Fruit fly (Drosophila melanogaster) whole organism, embryonic: ENCODE results near the gene Rab18.
A peak's percentile ranks its signal among the peaks of the same experiment; 100 is the strongest.

Experiments
- Awh ChIP-seq: fragments of 200-800 bp; sonication (Bioruptor generic); IDR thresholded peaks from 2 replicates; pipeline ENCODE4, ENCODE4 v1.3.6; 2022; ENCODE audit warnings: missing biosample characterization, missing genetic modification characterization
- BEAF-32 ChIP-seq: fragments of 200-800 bp; sonication (Bioruptor generic); optimal IDR thresholded peaks from 3 replicates; lab custom pipeline; 2017; ENCODE audit warnings: missing biosample characterization, missing genetic modification characterization, mild to moderate bottlenecking, moderate library complexity, missing genetic modification reagents
- CG1024 ChIP-seq: fragments of 200-800 bp; sonication (Bioruptor generic); IDR thresholded peaks from 2 replicates; pipeline ENCODE4 v1.3.6; 2022; ENCODE audit warnings: missing biosample characterization, missing genetic modification characterization
- CG10274 ChIP-seq: fragments of 200-800 bp; sonication (Bioruptor generic); optimal IDR thresholded peaks from 3 replicates; lab custom pipeline; 2017; ENCODE audit warnings: missing biosample characterization, mild to moderate bottlenecking, missing genetic modification characterization
- CG10431 ChIP-seq: fragments of 200-800 bp; sonication (Bioruptor generic); optimal IDR thresholded peaks from 3 replicates; lab custom pipeline; 2018; ENCODE audit warnings: missing biosample characterization, mild to moderate bottlenecking, missing genetic modification characterization
- CG12104 ChIP-seq: fragments of 200-800 bp; sonication (Bioruptor generic); optimal IDR thresholded peaks from 3 replicates; lab custom pipeline; 2016; ENCODE audit warnings: missing biosample characterization, missing genetic modification characterization
- CG12219 ChIP-seq: fragments of 200-800 bp; sonication (Bioruptor generic); optimal IDR thresholded peaks from 3 replicates; lab custom pipeline; 2018; ENCODE audit warnings: missing biosample characterization, mild to moderate bottlenecking, missing genetic modification characterization
- CG13775 ChIP-seq: fragments of 200-800 bp; sonication (Bioruptor generic); optimal IDR thresholded peaks from 3 replicates; lab custom pipeline; 2017; ENCODE audit warnings: missing biosample characterization, mild to moderate bottlenecking, missing genetic modification characterization
- CG17829 ChIP-seq: fragments of 200-800 bp; optimal IDR thresholded peaks from 2 replicates; lab custom pipeline; 2019; ENCODE audit warnings: missing biosample characterization, mild to moderate bottlenecking, missing genetic modification characterization, moderate library complexity
- CG2678 ChIP-seq: fragments of 200-800 bp; sonication (Bioruptor generic); optimal IDR thresholded peaks from 3 replicates; lab custom pipeline; 2019; ENCODE audit warnings: missing biosample characterization, mild to moderate bottlenecking, missing genetic modification characterization, moderate library complexity
- CG2889 ChIP-seq: fragments of 200-800 bp; sonication (Bioruptor generic); IDR thresholded peaks from 3 replicates; pipeline ENCODE4 v1.3.6; 2022; ENCODE audit warnings: missing biosample characterization, missing genetic modification characterization
- CG30020 ChIP-seq: fragments of 200-800 bp; optimal IDR thresholded peaks from 2 replicates; lab custom pipeline; 2019; ENCODE audit warnings: missing biosample characterization, mild to moderate bottlenecking, missing genetic modification characterization, moderate library complexity
- CG33213 ChIP-seq: fragments of 200-800 bp; sonication (Bioruptor generic); optimal IDR thresholded peaks from 3 replicates; lab custom pipeline; 2016; ENCODE audit warnings: missing biosample characterization, missing genetic modification characterization
- CG3407 ChIP-seq: fragments of 200-800 bp; sonication (Bioruptor generic); optimal IDR thresholded peaks from 2 replicates; lab custom pipeline; 2018; ENCODE audit warnings: missing biosample characterization, mild to moderate bottlenecking, missing genetic modification characterization
- CG4282 ChIP-seq: fragments of 200-800 bp; sonication (Bioruptor generic); optimal IDR thresholded peaks from 2 replicates; lab custom pipeline; 2016; ENCODE audit warnings: missing biosample characterization, missing genetic modification characterization
- CG7745 ChIP-seq: fragments of 200-800 bp; sonication (Bioruptor generic); optimal IDR thresholded peaks from 2 replicates; lab custom pipeline; 2018; ENCODE audit warnings: missing biosample characterization, mild to moderate bottlenecking, missing genetic modification characterization, moderate library complexity
- CG7839 ChIP-seq: fragments of 200-800 bp; sonication (Bioruptor generic); optimal IDR thresholded peaks from 3 replicates; lab custom pipeline; 2018; ENCODE audit warnings: missing biosample characterization, mild to moderate bottlenecking, missing genetic modification characterization, moderate library complexity
- CG9932 ChIP-seq: fragments of 200-800 bp; sonication (Bioruptor generic); IDR thresholded peaks from 2 replicates; pipeline ENCODE4 v1.3.6; 2022; ENCODE audit warnings: missing biosample characterization, missing genetic modification characterization
- CTCF ChIP-seq: fragments of 200-800 bp; sonication (Bioruptor generic); optimal IDR thresholded peaks from 2 replicates; lab custom pipeline; 2017; ENCODE audit warnings: missing biosample characterization, mild to moderate bottlenecking, missing genetic modification characterization, moderate library complexity
- Doc2 ChIP-seq: fragments of 200-800 bp; sonication (Bioruptor generic); IDR thresholded peaks from 2 replicates; pipeline ENCODE4 v1.3.6; 2022; ENCODE audit warnings: missing biosample characterization, missing genetic modification characterization
- Fer3 ChIP-seq: fragments of 200-800 bp; sonication (Bioruptor generic); optimal IDR thresholded peaks from 2 replicates; lab custom pipeline; 2018; ENCODE audit warnings: missing biosample characterization, mild to moderate bottlenecking, missing genetic modification characterization, moderate library complexity
- Hey ChIP-seq: fragments of 200-800 bp; sonication (Bioruptor generic); optimal IDR thresholded peaks from 3 replicates; lab custom pipeline; 2018; ENCODE audit warnings: missing biosample characterization, mild to moderate bottlenecking, missing genetic modification characterization
- Hr78 ChIP-seq, 2 experiments: fragments of 200-800 bp in 1 of 2; fragments of >200 bp in 1 of 2; sonication (Bioruptor generic) in 1 of 2; optimal IDR thresholded peaks; 2 replicates each; lab custom pipeline; 2017 to 2019; ENCODE audit warnings: missing biosample characterization in 2 of 2, missing genetic modification characterization in 2 of 2, mild to moderate bottlenecking in 1 of 2, moderate library complexity in 1 of 2
- Med ChIP-seq: fragments of 200-800 bp; sonication (Bioruptor generic); peaks from one replicate; lab custom pipeline; 2016; ENCODE audit warnings: missing biosample characterization, missing genetic modification characterization, mild to moderate bottlenecking, inconsistent platforms, moderate library complexity
- PHDP ChIP-seq: fragments of 200-800 bp; sonication (Bioruptor generic); optimal IDR thresholded peaks from 3 replicates; lab custom pipeline; 2018; ENCODE audit warnings: missing biosample characterization, mild to moderate bottlenecking, missing genetic modification characterization, moderate library complexity
- Ravus ChIP-seq: fragments of 200-800 bp; sonication (Bioruptor generic); IDR thresholded peaks from 2 replicates; pipeline ENCODE4 v1.3.6; 2022; ENCODE audit warnings: missing biosample characterization, missing genetic modification characterization
- Rfx ChIP-seq: fragments of 200-800 bp; sonication (Bioruptor generic); IDR thresholded peaks from 2 replicates; pipeline ENCODE4 v1.3.6; 2022; ENCODE audit warnings: missing biosample characterization, missing genetic modification characterization
- Scr ChIP-seq: fragments of 200-800 bp; sonication (Bioruptor generic); IDR thresholded peaks from 2 replicates; pipeline ENCODE4 v1.3.6; 2022; ENCODE audit warnings: missing biosample characterization, missing genetic modification characterization; ENCODE audit not compliant: partially characterized antibody
- Sox100B ChIP-seq: fragments of 200-800 bp; sonication (Bioruptor generic); optimal IDR thresholded peaks from 3 replicates; lab custom pipeline; 2018; ENCODE audit warnings: missing biosample characterization, mild to moderate bottlenecking, missing genetic modification characterization
- YL-1 ChIP-seq: fragments of 200-800 bp; sonication (Bioruptor generic); optimal IDR thresholded peaks from 3 replicates; lab custom pipeline; 2017; ENCODE audit warnings: missing biosample characterization, mild to moderate bottlenecking, missing genetic modification characterization
- ac ChIP-seq: fragments of 200-800 bp; sonication (Bioruptor generic); optimal IDR thresholded peaks from 3 replicates; lab custom pipeline; 2017; ENCODE audit warnings: missing biosample characterization, mild to moderate bottlenecking, missing genetic modification characterization
- amos ChIP-seq: fragments of 200-800 bp; sonication (Bioruptor generic); IDR thresholded peaks from 2 replicates; pipeline ENCODE4 v1.3.6; 2022; ENCODE audit warnings: missing biosample characterization, missing genetic modification characterization; ENCODE audit not compliant: partially characterized antibody
- bowl ChIP-seq: fragments of 200-800 bp; sonication (Bioruptor generic); IDR thresholded peaks from 2 replicates; pipeline ENCODE4 v1.3.6; 2022; ENCODE audit warnings: missing biosample characterization, missing genetic modification characterization
- btn ChIP-seq: fragments of 200-800 bp; sonication (Bioruptor generic); optimal IDR thresholded peaks from 2 replicates; lab custom pipeline; 2016; ENCODE audit warnings: missing biosample characterization, missing genetic modification characterization
- corto ChIP-seq: fragments of 200-800 bp; sonication (Bioruptor generic); optimal IDR thresholded peaks from 2 replicates; lab custom pipeline; 2016; ENCODE audit warnings: missing biosample characterization, mild to moderate bottlenecking, missing genetic modification characterization, moderate library complexity
- da ChIP-seq: fragments of 200-800 bp; sonication (Bioruptor generic); optimal IDR thresholded peaks from 2 replicates; lab custom pipeline; 2016; ENCODE audit warnings: missing biosample characterization, missing genetic modification characterization
- dpn ChIP-seq, 2 experiments: fragments of 200-800 bp; sonication (Bioruptor generic); optimal IDR thresholded peaks; 3 replicates each; lab custom pipeline; 2016; ENCODE audit warnings: missing biosample characterization in 2 of 2, missing genetic modification characterization in 2 of 2
- gcm2 ChIP-seq: fragments of 200-800 bp; sonication (Bioruptor generic); optimal IDR thresholded peaks from 2 replicates; lab custom pipeline; 2016; ENCODE audit warnings: missing biosample characterization, missing genetic modification characterization
- grn ChIP-seq: fragments of 200-800 bp; sonication (Bioruptor generic); optimal IDR thresholded peaks from 3 replicates; lab custom pipeline; 2017; ENCODE audit warnings: missing biosample characterization, missing genetic modification characterization
- jing ChIP-seq: fragments of 200-800 bp; sonication (Bioruptor generic); optimal IDR thresholded peaks from 2 replicates; lab custom pipeline; 2018; ENCODE audit warnings: missing biosample characterization, mild to moderate bottlenecking, missing genetic modification characterization
- lmd ChIP-seq: fragments of 200-800 bp; sonication (Bioruptor generic); IDR thresholded peaks from 2 replicates; pipeline ENCODE4 v1.3.6; 2022; ENCODE audit warnings: missing biosample characterization, missing genetic modification characterization
- lola ChIP-seq, 3 experiments: fragments of >200 bp in 2 of 3; fragments of 200-800 bp in 1 of 3; sonication (Bioruptor generic) in 1 of 3; optimal IDR thresholded peaks; 2 replicates each; lab custom pipeline; 2017 to 2019; ENCODE audit warnings: missing biosample characterization in 3 of 3, missing genetic modification characterization in 3 of 3, mild to moderate bottlenecking in 1 of 3, moderate library complexity in 1 of 3
- maf-S ChIP-seq: fragments of 200-800 bp; sonication (Bioruptor generic); optimal IDR thresholded peaks from 2 replicates; lab custom pipeline; 2016; ENCODE audit warnings: missing biosample characterization, missing genetic modification characterization
- nau ChIP-seq: fragments of 200-800 bp; sonication (Bioruptor generic); optimal IDR thresholded peaks from 3 replicates; lab custom pipeline; 2017; ENCODE audit warnings: missing biosample characterization, mild to moderate bottlenecking, missing genetic modification characterization, missing genetic modification reagents
- nom ChIP-seq: fragments of 200-800 bp; sonication (Bioruptor generic); optimal IDR thresholded peaks from 2 replicates; lab custom pipeline; 2017; ENCODE audit warnings: missing biosample characterization, missing genetic modification characterization, mild to moderate bottlenecking, moderate library complexity, missing genetic modification reagents
- org-1 ChIP-seq: fragments of 200-800 bp; sonication (Bioruptor generic); optimal IDR thresholded peaks from 2 replicates; lab custom pipeline; 2017; ENCODE audit warnings: missing biosample characterization, missing genetic modification characterization
- so ChIP-seq: fragments of 200-800 bp; sonication (Bioruptor generic); IDR thresholded peaks from 3 replicates; pipeline ENCODE4 v1.3.6; 2022; ENCODE audit warnings: missing biosample characterization, missing genetic modification characterization
- ssp ChIP-seq: fragments of 200-800 bp; sonication (Bioruptor generic); IDR thresholded peaks from 2 replicates; pipeline ENCODE4 v1.3.6; 2022; ENCODE audit warnings: missing biosample characterization, missing genetic modification characterization
- stwl ChIP-seq: fragments of 200-800 bp; sonication (Bioruptor generic); optimal IDR thresholded peaks from 3 replicates; lab custom pipeline; 2018; ENCODE audit warnings: missing biosample characterization, mild to moderate bottlenecking, missing genetic modification characterization, moderate library complexity
- tio ChIP-seq: fragments of 200-800 bp; sonication (Bioruptor generic); optimal IDR thresholded peaks from 2 replicates; lab custom pipeline; 2017; ENCODE audit warnings: missing biosample characterization, missing genetic modification characterization, inconsistent platforms
- zfh2 ChIP-seq: fragments of 200-800 bp; sonication (Bioruptor generic); optimal IDR thresholded peaks from 2 replicates; lab custom pipeline; 2016; ENCODE audit warnings: missing biosample characterization, missing genetic modification characterization

The Rab18 gene

DNA sequence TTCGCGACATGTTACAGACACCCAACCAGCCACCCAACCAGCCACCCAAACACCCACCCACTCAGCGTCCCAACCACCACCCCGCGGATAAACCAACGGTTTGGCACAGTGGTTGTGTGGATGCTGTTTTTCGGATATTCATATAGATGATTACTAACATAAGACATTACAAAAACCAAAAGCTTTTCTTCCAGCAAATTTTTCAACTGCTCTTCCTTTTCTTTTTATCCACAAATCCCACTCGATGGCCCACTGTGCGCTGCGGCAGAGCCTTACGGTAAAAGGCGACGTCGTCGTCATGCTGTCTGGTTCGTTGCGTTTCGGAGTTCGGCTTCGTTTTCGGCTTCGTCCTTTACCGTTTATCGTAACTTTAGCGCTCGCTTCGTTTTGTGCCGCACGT lies 33.0 kb downstream of the Rab18 start (continued):
- TF ChIP-seq CG4282 (GFP tag; lab: Kevin White, UChicago) (no peak), Med (GFP tag; lab: Kevin White, UChicago) (peak; percentile 94), Hr78 (GFP tag; optimal IDR thresholded peaks at IDR 0.05; lab: Kevin White, UChicago) (no peak), ac (GFP tag; lab: Kevin White, UChicago) (no peak), Awh (peak; percentile 67), PHDP (tag; lab: Kevin White, UChicago) (peak; percentile 56), dpn (GFP tag; optimal IDR thresholded peaks at IDR 0.05; lab: Kevin White, UChicago) (peak; percentile 25 to 27), CG13775 (GFP tag; lab: Kevin White, UChicago) (no peak), corto (GFP tag; lab: Kevin White, UChicago) (no peak), CG30020 (no peak), CG33213 (no peak), bowl (no peak), lmd (GFP tag; lab: Robert Waterston, UW) (peak; percentile 67), CG2889 (GFP tag; lab: Robert Waterston, UW) (peak; percentile 48; the same call in 1 of the 3 replicates), gcm2 (GFP tag; lab: Kevin White, UChicago) (peak; percentile 8), Ravus (GFP tag; lab: Robert Waterston, UW) (no peak), tio (GFP tag; lab: Kevin White, UChicago) (peak; percentile 13), YL-1 (GFP tag; lab: Kevin White, UChicago) (no peak), BEAF-32 (GFP tag; lab: Kevin White, UChicago) (no peak), da (GFP tag; lab: Kevin White, UChicago) (peak; percentile 3), Hey (tag; lab: Kevin White, UChicago) (no peak), CG12219 (peak; percentile 9), CG10431 (GFP tag; lab: Kevin White, UChicago) (no peak), CG2678 (peak; percentile 72), Scr (GFP tag; lab: Robert Waterston, UW) (no peak), Fer3 (tag; lab: Kevin White, UChicago) (peak; percentile 46), Rfx (GFP tag; lab: Robert Waterston, UW) (peak; percentile 69), CG9932 (GFP tag; lab: Robert Waterston, UW) (peak; percentile 63), CTCF (no peak), lola (GFP tag; optimal IDR thresholded peaks at IDR 0.05; lab: Kevin White, UChicago) (peak in 1 of 3 experiments; percentile 18), CG7839 (tag; lab: Kevin White, UChicago) (peak; percentile 63), org-1 (GFP tag; lab: Kevin White, UChicago) (peak; percentile 50), jing (GFP tag; lab: Kevin White, UChicago) (peak; percentile 24), stwl (tag; lab: Kevin White, UChicago) (no peak), zfh2 (GFP tag; lab: Kevin White, UChicago) (peak; percentile 42), CG17829 (tag; lab: Kevin White, UChicago) (peak; percentile 24), grn (no peak), Sox100B (no peak), nom (GFP tag; lab: Kevin White, UChicago) (no peak), CG3407 (no peak), amos (GFP tag; lab: Robert Waterston, UW) (no peak), CG12104 (GFP tag; lab: Kevin White, UChicago) (no peak), so (GFP tag; lab: Robert Waterston, UW) (no peak; the same call in 2 of the 3 replicates), Doc2 (GFP tag; lab: Robert Waterston, UW) (no peak), btn (peak; percentile 4), CG7745 (tag; lab: Kevin White, UChicago) (no peak), CG10274 (GFP tag; lab: Kevin White, UChicago) (no peak), maf-S (GFP tag; lab: Kevin White, UChicago) (peak; percentile 47), ssp (GFP tag; lab: Robert Waterston, UW) (0 out of 2 replicates have a peak, but pooled peaks have one; percentile 18), CG1024 (GFP tag; lab: Robert Waterston, UW) (peak; percentile 50; the same call in 1 of the 2 replicates), nau (GFP tag; lab: Kevin White, UChicago) (no peak)
